Worm (Caenorhabditis elegans) whole organism, L3 larva: ENCODE results near the gene nstp-3.

Experiments used
- ZK546.5 ChIP-seq: sonication (generic microtip); optimal IDR thresholded peaks from 2 replicates; lab custom pipeline; 2017; ENCODE audit warnings: missing biosample characterization, missing genetic modification characterization
- ceh-82 ChIP-seq: fragments of 150-350 bp; optimal IDR thresholded peaks from 2 replicates; lab custom pipeline; 2014; ENCODE audit warnings: missing biosample characterization, missing genetic modification characterization
- egl-27 ChIP-seq: sonication (generic microtip); optimal IDR thresholded peaks from 4 replicates; lab custom pipeline; 2017; ENCODE audit warnings: missing biosample characterization, missing genetic modification reagents, missing genetic modification characterization
- mdl-1 ChIP-seq: fragments of 150-350 bp; optimal IDR thresholded peaks from 2 replicates; lab custom pipeline; 2014; ENCODE audit warnings: missing biosample characterization, missing genetic modification characterization
- nfya-1 ChIP-seq: sonication (generic microtip); optimal IDR thresholded peaks from 2 replicates; lab custom pipeline; 2017; ENCODE audit warnings: missing genetic modification characterization, mild to moderate bottlenecking, missing compliant biosample characterization, antibody characterized with exemption, moderate library complexity; ENCODE audit not compliant: insufficient read depth
- nhr-25 ChIP-seq: sonication (generic microtip); optimal IDR thresholded peaks from 2 replicates; lab custom pipeline; 2017; ENCODE audit warnings: missing biosample characterization, missing genetic modification characterization
- pha-4 ChIP-seq: fragments of 150-350 bp; optimal IDR thresholded peaks from 2 replicates; lab custom pipeline; 2014; ENCODE audit warnings: missing biosample characterization, missing genetic modification reagents, missing genetic modification characterization

DNA sequence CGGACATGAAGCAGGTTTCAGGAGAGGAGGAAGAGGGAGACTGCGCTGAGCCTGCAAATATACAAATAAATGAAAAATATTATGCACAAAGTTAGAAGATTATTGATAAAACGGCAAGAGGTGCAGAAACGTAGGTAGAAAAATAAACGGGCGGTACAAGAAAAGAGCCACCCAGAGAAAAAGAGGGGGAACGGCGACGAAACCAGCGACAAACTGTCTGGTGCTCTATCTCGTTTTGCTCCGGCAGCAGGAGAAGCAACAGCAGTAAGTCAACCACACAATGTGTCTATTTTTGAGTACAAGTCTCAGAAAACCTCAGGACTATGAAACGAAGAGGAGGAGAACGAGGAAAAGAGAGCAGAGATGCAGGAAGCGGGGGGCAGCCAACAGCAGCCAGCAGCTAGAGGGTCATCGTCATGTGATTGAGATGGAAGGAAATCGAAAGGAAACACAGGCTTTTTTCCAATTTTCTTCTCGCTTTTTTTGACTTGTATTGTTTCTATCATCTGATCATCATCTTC, 47.7 kb upstream of the nstp-3 start, which contains the start of gene F26F12.3:
- TF ChIP-seq nhr-25 (tag; lab: Kevin White, UChicago) (no peak), mdl-1 (tag; lab: Kevin White, UChicago) (no peak), ceh-82 (tag; lab: Kevin White, UChicago) (no peak), nfya-1 (peak; percentile 77), pha-4 (peak; percentile 89), egl-27 (tag; lab: Kevin White, UChicago) (no peak), ZK546.5 (tag; lab: Kevin White, UChicago) (no peak)
